Worm (Caenorhabditis elegans) whole organism, mixed stage, embryonic: ENCODE measurements around the gene pipp-4P.

Experiments
- M03D4.4 ChIP-seq: sonication (generic microtip); optimal IDR thresholded peaks from 2 replicates; lab custom pipeline; 2017; ENCODE audit warnings: mild to moderate bottlenecking, missing genetic modification characterization, missing compliant biosample characterization
- bed-3 ChIP-seq: fragments of 200-800 bp; sonication (Bioruptor generic); optimal IDR thresholded peaks from 3 replicates; lab custom pipeline; 2018; ENCODE audit warnings: mild to moderate bottlenecking, missing genetic modification characterization, moderate library complexity, missing compliant biosample characterization
- blmp-1 ChIP-seq: fragments of 150-350 bp; optimal IDR thresholded peaks from 2 replicates; lab custom pipeline; 2014; ENCODE audit warnings: missing biosample characterization, missing genetic modification characterization
- ceh-39 ChIP-seq: fragments of 150-350 bp; optimal IDR thresholded peaks from 2 replicates; lab custom pipeline; 2014; ENCODE audit warnings: missing biosample characterization, missing genetic modification characterization
- ceh-43 ChIP-seq: fragments of 200-800 bp; sonication (Bioruptor generic); optimal IDR thresholded peaks from 2 replicates; lab custom pipeline; 2018; ENCODE audit warnings: mild to moderate bottlenecking, missing genetic modification characterization, moderate library complexity, missing compliant biosample characterization
- ceh-83 ChIP-seq: fragments of 200-800 bp; sonication (Bioruptor generic); optimal IDR thresholded peaks from 2 replicates; lab custom pipeline; 2018; ENCODE audit warnings: mild to moderate bottlenecking, missing genetic modification characterization, missing compliant biosample characterization
- ces-1 ChIP-seq: fragments of 150-350 bp; optimal IDR thresholded peaks from 2 replicates; lab custom pipeline; 2014; ENCODE audit warnings: missing biosample characterization, missing genetic modification reagents, missing genetic modification characterization
- cnd-1 ChIP-seq: fragments of 200-800 bp; sonication (Bioruptor generic); optimal IDR thresholded peaks from 2 replicates; lab custom pipeline; 2018; ENCODE audit warnings: mild to moderate bottlenecking, missing genetic modification characterization, missing compliant biosample characterization
- drap-1 ChIP-seq: fragments of 200-800 bp; sonication (Bioruptor generic); optimal IDR thresholded peaks from 3 replicates; lab custom pipeline; 2018; ENCODE audit warnings: mild to moderate bottlenecking, missing genetic modification characterization, missing compliant biosample characterization
- elt-3 ChIP-seq: fragments of 150-350 bp; optimal IDR thresholded peaks from 2 replicates; lab custom pipeline; 2014; ENCODE audit warnings: missing biosample characterization, missing genetic modification characterization
- flh-1 ChIP-seq: fragments of 200-800 bp; sonication (Bioruptor generic); optimal IDR thresholded peaks from 2 replicates; lab custom pipeline; 2018; ENCODE audit warnings: mild to moderate bottlenecking, missing genetic modification characterization, moderate library complexity, missing compliant biosample characterization
- ham-2 ChIP-seq: fragments of 200-800 bp; sonication (Bioruptor generic); optimal IDR thresholded peaks from 2 replicates; lab custom pipeline; 2018; ENCODE audit warnings: mild to moderate bottlenecking, missing genetic modification characterization, missing compliant biosample characterization
- hlh-1 ChIP-seq: fragments of 150-350 bp; optimal IDR thresholded peaks from 2 replicates; lab custom pipeline; 2014; ENCODE audit warnings: missing biosample characterization, missing genetic modification reagents, missing genetic modification characterization
- lsy-2 ChIP-seq: fragments of 150-350 bp; optimal IDR thresholded peaks from 2 replicates; lab custom pipeline; 2014; ENCODE audit warnings: missing biosample characterization, missing genetic modification characterization
- mab-5 ChIP-seq: fragments of 150-350 bp; optimal IDR thresholded peaks from 2 replicates; lab custom pipeline; 2014; ENCODE audit warnings: missing biosample characterization, missing genetic modification characterization
- mep-1 ChIP-seq: fragments of 150-350 bp; optimal IDR thresholded peaks from 2 replicates; lab custom pipeline; 2017; ENCODE audit warnings: missing biosample characterization, missing genetic modification reagents, missing genetic modification characterization, inconsistent platforms
- mls-2 ChIP-seq: sonication (generic microtip); optimal IDR thresholded peaks from 2 replicates; lab custom pipeline; 2016; ENCODE audit warnings: mild to moderate bottlenecking, missing genetic modification characterization, moderate library complexity, missing compliant biosample characterization
- nhr-237 ChIP-seq: fragments of 150-350 bp; optimal IDR thresholded peaks from 2 replicates; lab custom pipeline; 2014; ENCODE audit warnings: missing biosample characterization, missing genetic modification characterization
- nhr-28 ChIP-seq: fragments of 150-350 bp; optimal IDR thresholded peaks from 2 replicates; lab custom pipeline; 2014; ENCODE audit warnings: missing biosample characterization, missing genetic modification characterization
- nhr-76 ChIP-seq: sonication (generic microtip); optimal IDR thresholded peaks from 2 replicates; lab custom pipeline; 2017; ENCODE audit warnings: missing biosample characterization, missing genetic modification characterization
- pha-4 ChIP-seq: fragments of 150-350 bp; optimal IDR thresholded peaks from 2 replicates; lab custom pipeline; 2018; ENCODE audit warnings: missing biosample characterization, missing genetic modification reagents, missing genetic modification characterization
- sem-2 ChIP-seq: fragments of 200-800 bp; sonication (Bioruptor generic); optimal IDR thresholded peaks from 2 replicates; lab custom pipeline; 2018; ENCODE audit warnings: mild to moderate bottlenecking, missing genetic modification characterization, missing compliant biosample characterization
- snpc-4 ChIP-seq: fragments of 150-350 bp; optimal IDR thresholded peaks from 2 replicates; lab custom pipeline; 2014; ENCODE audit warnings: missing biosample characterization, missing genetic modification characterization
- sptf-1 ChIP-seq: sonication (generic microtip); optimal IDR thresholded peaks from 2 replicates; lab custom pipeline; 2017; ENCODE audit warnings: mild to moderate bottlenecking, missing genetic modification characterization, moderate library complexity, missing compliant biosample characterization
- tbx-8 ChIP-seq: fragments of 200-800 bp; sonication (Bioruptor generic); optimal IDR thresholded peaks from 2 replicates; lab custom pipeline; 2018; ENCODE audit warnings: mild to moderate bottlenecking, missing genetic modification characterization, moderate library complexity, missing compliant biosample characterization
- unc-120 ChIP-seq: sonication (generic microtip); optimal IDR thresholded peaks from 2 replicates; lab custom pipeline; 2017; ENCODE audit warnings: missing genetic modification characterization, missing compliant biosample characterization; ENCODE audit not compliant: poor library complexity, severe bottlenecking
- unc-39 ChIP-seq: fragments of 150-350 bp; optimal IDR thresholded peaks from 2 replicates; lab custom pipeline; 2014; ENCODE audit warnings: missing biosample characterization, missing genetic modification characterization
- zip-8 ChIP-seq: fragments of 150-350 bp; optimal IDR thresholded peaks from 2 replicates; lab custom pipeline; 2014; ENCODE audit warnings: missing biosample characterization, missing genetic modification characterization
- ztf-11 ChIP-seq: fragments of 150-350 bp; optimal IDR thresholded peaks from 2 replicates; lab custom pipeline; 2014; ENCODE audit warnings: missing biosample characterization, missing genetic modification characterization

Gene pipp-4P

ce11 chrIII:2840877-2841540 is 21.9 kb downstream of the pipp-4P start, which contains the start of gene Y71H2AR.2:
Gene Y71H2AR.2, minus strand, starts transcription at chrIII:2840927.
- no peak for TF ChIP-seq mab-5
- no peak for TF ChIP-seq pha-4 (tag; lab: Kevin White, UChicago)
- TF ChIP-seq ces-1: no peak
- no peak for TF ChIP-seq cnd-1 (tag; lab: Kevin White, UChicago)
- no peak for TF ChIP-seq nhr-76
- TF ChIP-seq nhr-237: no peak
- TF ChIP-seq unc-120 (tag; lab: Kevin White, UChicago): no peak
- TF ChIP-seq lsy-2 (tag; lab: Kevin White, UChicago): no peak
- no peak for TF ChIP-seq M03D4.4 (tag; lab: Kevin White, UChicago)
- no peak for TF ChIP-seq mep-1 (tag; lab: Kevin White, UChicago)
- no peak for TF ChIP-seq elt-3 (tag; lab: Kevin White, UChicago)
- TF ChIP-seq sem-2 (GFP tag; lab: Kevin White, UChicago): no peak
- TF ChIP-seq zip-8 (tag; lab: Kevin White, UChicago): no peak
- no peak for TF ChIP-seq snpc-4
- TF ChIP-seq sptf-1 (tag; lab: Kevin White, UChicago): no peak

- TF ChIP-seq sem-2 (GFP tag; lab: Kevin White, UChicago): no peak
- TF ChIP-seq ztf-11: no peak
- TF ChIP-seq elt-3 (tag; lab: Kevin White, UChicago): no peak
- TF ChIP-seq sptf-1 (tag; lab: Kevin White, UChicago): no peak
- no peak for TF ChIP-seq ham-2 (GFP tag; lab: Kevin White, UChicago)
- TF ChIP-seq blmp-1 (tag; lab: Kevin White, UChicago): no peak
- TF ChIP-seq cnd-1 (tag; lab: Kevin White, UChicago): no peak
- no peak for TF ChIP-seq unc-120 (tag; lab: Kevin White, UChicago)
- TF ChIP-seq unc-39 (tag; lab: Kevin White, UChicago): no peak
- TF ChIP-seq flh-1 (GFP tag; lab: Kevin White, UChicago): no peak
- no peak for TF ChIP-seq ces-1
- TF ChIP-seq snpc-4: no peak
- no peak for TF ChIP-seq mls-2
- TF ChIP-seq, all 35 proteins: peak for 0
Measured at ce11 chrIII:2841856-2842373, 22.8 kb downstream of the pipp-4P start, which contains the start of gene H34I24.2. Gene H34I24.2, plus strand, starts transcription at chrIII:2842044.

ce11 chrIII:2846747-2847146 is 27.7 kb downstream of the pipp-4P start, which contains the start of gene H34I24.1:
Gene H34I24.1, plus strand, starts transcription at chrIII:2847047.
- peak; percentile 17 for TF ChIP-seq zip-8 (tag; lab: Kevin White, UChicago)

- TF ChIP-seq unc-39 (tag; lab: Kevin White, UChicago): no peak
- no peak for TF ChIP-seq snpc-4
- no peak for TF ChIP-seq drap-1 (GFP tag; lab: Kevin White, UChicago)
- TF ChIP-seq pha-4 (tag; lab: Kevin White, UChicago): no peak
- no peak for TF ChIP-seq bed-3 (GFP tag; lab: Kevin White, UChicago)
- no peak for TF ChIP-seq zip-8 (tag; lab: Kevin White, UChicago)
- TF ChIP-seq nhr-28 (tag; lab: Kevin White, UChicago): no peak
- TF ChIP-seq nhr-76: no peak
- no peak for TF ChIP-seq ces-1
- no peak for TF ChIP-seq flh-1 (GFP tag; lab: Kevin White, UChicago)
- no peak for TF ChIP-seq ceh-83
- no peak for TF ChIP-seq hlh-1 (tag; lab: Kevin White, UChicago)
- no peak for TF ChIP-seq ceh-39 (tag; lab: Kevin White, UChicago)
- TF ChIP-seq M03D4.4 (tag; lab: Kevin White, UChicago): no peak
- no peak for TF ChIP-seq tbx-8 (GFP tag; lab: Kevin White, UChicago)
- TF ChIP-seq unc-120 (tag; lab: Kevin White, UChicago): no peak
- no peak for TF ChIP-seq nhr-237
- TF ChIP-seq cnd-1 (tag; lab: Kevin White, UChicago): no peak
Measured at ce11 chrIII:2855929-2856328, 36.8 kb downstream of the pipp-4P start, which contains the start of gene F56F11.4. Gene F56F11.4, plus strand, starts transcription at chrIII:2856229.

- TF ChIP-seq cnd-1 (tag; lab: Kevin White, UChicago) (no peak), bed-3 (GFP tag; lab: Kevin White, UChicago) (no peak), ceh-43 (no peak), ham-2 (GFP tag; lab: Kevin White, UChicago) (no peak), lsy-2 (tag; lab: Kevin White, UChicago) (no peak), zip-8 (tag; lab: Kevin White, UChicago) (no peak)
Measured at ce11 chrIII:2858334-2858733, 39.3 kb downstream of the pipp-4P start.
